Worm (Caenorhabditis elegans): ENCODE results near the gene B0365.9.

ce11 chrV:13137955-13138354 is 4.6 kb upstream of the B0365.9 start, which contains the start of gene clec-41:
- TF ChIP-seq ref-1 (GFP tag; conservative IDR thresholded peaks at IDR 0.05) = no peak
- no peak for TF ChIP-seq flt-1 (GFP tag; IDR thresholded peaks at IDR 0.05)
- no peak for TF ChIP-seq ztf-23 (GFP tag; IDR thresholded peaks at IDR 0.05)
- no peak for TF ChIP-seq klf-2 (GFP tag; conservative IDR thresholded peaks at IDR 0.05)
- no peak for TF ChIP-seq tab-1 (GFP tag; IDR thresholded peaks at IDR 0.05)
- no peak for TF ChIP-seq T22C8.4 (GFP tag; IDR thresholded peaks at IDR 0.05)
- no peak for TF ChIP-seq med-1 (GFP tag; optimal IDR thresholded peaks at IDR 0.05; ENCODE audit: insufficient read depth)
- no peak for TF ChIP-seq ztf-29 (GFP tag; IDR thresholded peaks at IDR 0.05)

Data from whole organism, midembryonic.